Fruit fly (Drosophila melanogaster) whole organism, adult: Measurements from ENCODE around the gene CG10562.

Experiments
- CG11617 ChIP-seq: fragments of 200-800 bp; sonication (Bioruptor generic); optimal IDR thresholded peaks from 2 replicates; lab custom pipeline; 2017; ENCODE audit warnings: mild to moderate bottlenecking, missing biosample characterization, missing genetic modification reagents, missing genetic modification characterization
- CG12768 ChIP-seq: fragments of 200-800 bp; sonication (Bioruptor generic); optimal IDR thresholded peaks from 2 replicates; lab custom pipeline; 2017; ENCODE audit warnings: missing biosample characterization, missing genetic modification characterization, mild to moderate bottlenecking, moderate library complexity, missing genetic modification reagents
- CG14711 ChIP-seq: fragments of 200-800 bp; sonication (Bioruptor generic); optimal IDR thresholded peaks from 2 replicates; lab custom pipeline; 2018; ENCODE audit warnings: missing biosample characterization, mild to moderate bottlenecking, missing genetic modification characterization, moderate library complexity
- Clk ChIP-seq: fragments of 200-800 bp; sonication (Bioruptor generic); optimal IDR thresholded peaks from 2 replicates; lab custom pipeline; 2017; ENCODE audit warnings: missing biosample characterization, missing genetic modification characterization
- Hr96 ChIP-seq: fragments of 200-800 bp; sonication (Bioruptor generic); optimal IDR thresholded peaks from 2 replicates; lab custom pipeline; 2016; ENCODE audit warnings: missing biosample characterization, missing genetic modification characterization
- Mnt ChIP-seq: fragments of 200-800 bp; sonication (Bioruptor generic); optimal IDR thresholded peaks from 2 replicates; lab custom pipeline; 2016; ENCODE audit warnings: missing biosample characterization, mild to moderate bottlenecking, missing genetic modification characterization
- cnc ChIP-seq, 2 experiments: fragments of >200 bp; optimal IDR thresholded peaks; 2 replicates each; lab custom pipeline; 2017
- tj ChIP-seq: fragments of 200-800 bp; sonication (Bioruptor generic); optimal IDR thresholded peaks from 3 replicates; lab custom pipeline; 2017; ENCODE audit warnings: missing biosample characterization, mild to moderate bottlenecking, missing genetic modification characterization, moderate library complexity

- TF ChIP-seq Hr96 (no peak), Clk (GFP tag; lab: Kevin White, UChicago) (no peak), cnc (optimal IDR thresholded peaks at IDR 0.05; lab: Kevin White, UChicago) (no peak), Mnt (GFP tag; lab: Kevin White, UChicago) (no peak), CG11617 (GFP tag; lab: Kevin White, UChicago) (no peak), CG14711 (tag; lab: Kevin White, UChicago) (no peak), CG12768 (GFP tag; lab: Kevin White, UChicago) (no peak), tj (GFP tag; lab: Kevin White, UChicago) (no peak)
Measured at dm6 chr3R:25289589-25289988, 33.0 kb downstream of the CG10562 start, which contains the start of gene CG11893.
